Worm (Caenorhabditis elegans) whole organism, L4 larva: Measurements from ENCODE around the gene ztf-1.
A peak's percentile ranks its signal among the peaks of the same experiment; 100 is the strongest.

Experiments used
- D1046.2 ChIP-seq: fragments of 200-800 bp; sonication (Bioruptor generic); IDR thresholded peaks from 2 replicates; pipeline ENCODE4 v1.3.6; 2022; ENCODE audit warnings: missing genetic modification characterization, missing compliant biosample characterization
- F26F4.8 ChIP-seq: fragments of 200-800 bp; sonication (Bioruptor generic); conservative IDR thresholded peaks from 2 replicates; pipeline ENCODE4 v1.3.6; 2022; ENCODE audit warnings: missing genetic modification characterization, missing compliant biosample characterization
- F37D6.2 ChIP-seq: sonication (generic microtip); optimal IDR thresholded peaks from 2 replicates; lab custom pipeline; 2016; ENCODE audit warnings: mild to moderate bottlenecking, missing genetic modification characterization, missing compliant biosample characterization
- R02D3.7 ChIP-seq: fragments of 150-350 bp; sonication (generic microtip); optimal IDR thresholded peaks from 3 replicates; lab custom pipeline; 2014; ENCODE audit warnings: missing biosample characterization, missing genetic modification characterization
- T20F7.1 ChIP-seq: fragments of 200-800 bp; sonication (Bioruptor generic); optimal IDR thresholded peaks from 2 replicates; lab custom pipeline; 2018; ENCODE audit warnings: mild to moderate bottlenecking, missing genetic modification characterization, missing compliant biosample characterization
- T26A8.4 ChIP-seq: fragments of 200-800 bp; sonication (Bioruptor generic); IDR thresholded peaks from 2 replicates; pipeline ENCODE4 v1.3.6; 2022; ENCODE audit warnings: missing genetic modification characterization, missing compliant biosample characterization
- Y105C5A.15 ChIP-seq: fragments of 200-800 bp; sonication (Bioruptor generic); IDR thresholded peaks from 2 replicates; pipeline ENCODE4 v1.3.6; 2022; ENCODE audit warnings: missing genetic modification characterization, missing compliant biosample characterization
- Y48G9A.11 ChIP-seq: fragments of 200-800 bp; sonication (Bioruptor generic); IDR thresholded peaks from 2 replicates; pipeline ENCODE4 v1.3.6; 2022; ENCODE audit warnings: missing genetic modification reagents, missing genetic modification characterization, missing compliant biosample characterization
- Y5F2A.4 ChIP-seq: fragments of 200-800 bp; sonication (Bioruptor generic); optimal IDR thresholded peaks from 2 replicates; lab custom pipeline; 2018; ENCODE audit warnings: mild to moderate bottlenecking, missing genetic modification characterization, missing compliant biosample characterization
- ZK546.5 ChIP-seq, 2 experiments: sonication (generic microtip); optimal IDR thresholded peaks; 2 replicates each; lab custom pipeline; 2017; ENCODE audit warnings: missing biosample characterization in 2 of 2, missing genetic modification characterization in 2 of 2
- aha-1 ChIP-seq: fragments of 150-350 bp; peaks from one replicate; lab custom pipeline; 2014; ENCODE audit warnings: missing biosample characterization, missing genetic modification characterization
- aly-2 ChIP-seq: sonication (generic microtip); optimal IDR thresholded peaks from 2 replicates; lab custom pipeline; 2018; ENCODE audit warnings: missing biosample characterization, missing genetic modification characterization
- ceh-28 ChIP-seq: fragments of 150-350 bp; optimal IDR thresholded peaks from 2 replicates; lab custom pipeline; 2014; ENCODE audit warnings: missing biosample characterization, missing genetic modification reagents, missing genetic modification characterization
- ceh-32 ChIP-seq: sonication (generic microtip); optimal IDR thresholded peaks from 2 replicates; lab custom pipeline; 2016; ENCODE audit warnings: mild to moderate bottlenecking, missing genetic modification characterization, missing compliant biosample characterization; ENCODE audit not compliant: poor library complexity
- ctbp-1 ChIP-seq: fragments of 200-800 bp; sonication (Bioruptor generic); IDR thresholded peaks from 2 replicates; pipeline ENCODE4 v1.3.6; 2022; ENCODE audit warnings: missing genetic modification reagents, missing genetic modification characterization, missing compliant biosample characterization
- dmd-8 ChIP-seq: fragments of 200-800 bp; sonication (Bioruptor generic); IDR thresholded peaks from 2 replicates; pipeline ENCODE4 v1.3.6; 2022; ENCODE audit warnings: missing genetic modification characterization, missing compliant biosample characterization
- dmd-9 ChIP-seq: fragments of 200-800 bp; sonication (Bioruptor generic); IDR thresholded peaks from 2 replicates; pipeline ENCODE4 v1.3.6; 2022; ENCODE audit warnings: missing genetic modification reagents, missing genetic modification characterization, missing compliant biosample characterization
- egl-43 ChIP-seq: fragments of 200-800 bp; sonication (Bioruptor generic); IDR thresholded peaks from 2 replicates; pipeline ENCODE4 v1.3.6; 2022; ENCODE audit warnings: missing genetic modification reagents, missing genetic modification characterization, missing compliant biosample characterization
- fos-1 ChIP-seq: fragments of 150-350 bp; optimal IDR thresholded peaks from 2 replicates; lab custom pipeline; 2014; ENCODE audit warnings: missing biosample characterization, missing genetic modification characterization
- hif-1 ChIP-seq, 2 experiments: sonication (generic microtip); optimal IDR thresholded peaks; 2 replicates each; lab custom pipeline; 2016 to 2017; ENCODE audit warnings: missing compliant biosample characterization in 2 of 2, missing genetic modification characterization in 2 of 2, missing genetic modification reagents in 2 of 2, missing genotype in 2 of 2, mild to moderate bottlenecking in 1 of 2
- hlh-30 ChIP-seq: sonication (generic microtip); optimal IDR thresholded peaks from 2 replicates; lab custom pipeline; 2017; ENCODE audit warnings: antibody characterized with exemption, mild to moderate bottlenecking, missing genetic modification characterization, missing compliant biosample characterization; ENCODE audit not compliant: insufficient read depth
- hmg-1.1 ChIP-seq: fragments of 200-800 bp; sonication (Bioruptor generic); IDR thresholded peaks from 2 replicates; pipeline ENCODE4 v1.3.6; 2022; ENCODE audit warnings: missing genetic modification reagents, missing genetic modification characterization, missing compliant biosample characterization
- lim-7 ChIP-seq: fragments of 200-800 bp; sonication (Bioruptor generic); IDR thresholded peaks from 2 replicates; pipeline ENCODE4 v1.3.6; 2022; ENCODE audit warnings: missing genetic modification characterization, missing compliant biosample characterization
- lin-1 ChIP-seq: fragments of 200-800 bp; sonication (Bioruptor generic); IDR thresholded peaks from 2 replicates; pipeline ENCODE4 v1.3.6; 2022; ENCODE audit warnings: missing genetic modification reagents, missing genetic modification characterization, missing compliant biosample characterization
- lin-13 ChIP-seq: fragments of 150-350 bp; optimal IDR thresholded peaks from 2 replicates; lab custom pipeline; 2014; ENCODE audit warnings: missing biosample characterization, missing genetic modification reagents, missing genetic modification characterization
- lin-15B ChIP-seq: fragments of 150-350 bp; sonication (generic microtip); optimal IDR thresholded peaks from 3 replicates; lab custom pipeline; 2014; ENCODE audit warnings: missing biosample characterization, missing genetic modification characterization
- lin-29 ChIP-seq: fragments of 200-800 bp; sonication (Bioruptor generic); IDR thresholded peaks from 2 replicates; pipeline ENCODE4 v1.3.6; 2022; ENCODE audit warnings: missing genetic modification reagents, missing genetic modification characterization, missing compliant biosample characterization
- lin-38 ChIP-seq: fragments of 200-800 bp; sonication (Bioruptor generic); IDR thresholded peaks from 2 replicates; pipeline ENCODE4 v1.3.6; 2022; ENCODE audit warnings: missing genetic modification reagents, missing genetic modification characterization, missing compliant biosample characterization
- lin-39 ChIP-seq: fragments of 150-350 bp; optimal IDR thresholded peaks from 2 replicates; lab custom pipeline; 2014; ENCODE audit warnings: missing biosample characterization, missing genetic modification reagents, missing genetic modification characterization
- lsy-2 ChIP-seq, 2 experiments: fragments of 150-350 bp in 1 of 2; sonication (generic microtip) in 1 of 2; optimal IDR thresholded peaks; 2 replicates each; lab custom pipeline; 2014 to 2017; ENCODE audit warnings: missing biosample characterization in 2 of 2, missing genetic modification characterization in 2 of 2
- madf-9 ChIP-seq: fragments of 200-800 bp; sonication (Bioruptor generic); conservative IDR thresholded peaks from 2 replicates; pipeline ENCODE4 v1.3.6; 2022; ENCODE audit warnings: missing genetic modification reagents, missing genetic modification characterization, missing compliant biosample characterization
- mdt-29 ChIP-seq: fragments of 200-800 bp; sonication (Bioruptor generic); IDR thresholded peaks from 2 replicates; pipeline ENCODE4 v1.3.6; 2022; ENCODE audit warnings: missing genetic modification reagents, missing genetic modification characterization, missing compliant biosample characterization
- mes-2 ChIP-seq: sonication (generic microtip); optimal IDR thresholded peaks from 2 replicates; lab custom pipeline; 2016; ENCODE audit warnings: missing genotype, mild to moderate bottlenecking, missing genetic modification characterization, missing compliant biosample characterization; ENCODE audit not compliant: poor library complexity, severe bottlenecking
- nhr-102 ChIP-seq: sonication (generic microtip); optimal IDR thresholded peaks from 2 replicates; lab custom pipeline; 2016; ENCODE audit warnings: mild to moderate bottlenecking, missing genetic modification characterization, moderate library complexity, missing compliant biosample characterization
- nhr-111 ChIP-seq: fragments of 200-800 bp; sonication (Bioruptor generic); optimal IDR thresholded peaks from 2 replicates; lab custom pipeline; 2018; ENCODE audit warnings: mild to moderate bottlenecking, missing genetic modification characterization, missing compliant biosample characterization
- nhr-28 ChIP-seq: fragments of 150-350 bp; optimal IDR thresholded peaks from 2 replicates; lab custom pipeline; 2014; ENCODE audit warnings: missing biosample characterization, missing genetic modification characterization
- nhr-41 ChIP-seq: fragments of 200-800 bp; sonication (Bioruptor generic); IDR thresholded peaks from 2 replicates; pipeline ENCODE4 v1.3.6; 2022; ENCODE audit warnings: missing genetic modification reagents, missing genetic modification characterization, missing compliant biosample characterization
- nhr-42 ChIP-seq: fragments of 200-800 bp; sonication (Bioruptor generic); IDR thresholded peaks from 2 replicates; pipeline ENCODE4 v1.3.6; 2022; ENCODE audit warnings: missing genetic modification characterization, missing compliant biosample characterization
- nhr-48 ChIP-seq: sonication (generic microtip); optimal IDR thresholded peaks from 2 replicates; lab custom pipeline; 2016; ENCODE audit warnings: mild to moderate bottlenecking, missing genetic modification characterization, missing compliant biosample characterization
- nhr-6 ChIP-seq: fragments of 150-350 bp; optimal IDR thresholded peaks from 2 replicates; lab custom pipeline; 2014; ENCODE audit warnings: missing biosample characterization, missing genetic modification characterization
- php-3 ChIP-seq: fragments of 200-800 bp; sonication (Bioruptor generic); IDR thresholded peaks from 2 replicates; pipeline ENCODE4 v1.3.6; 2022; ENCODE audit warnings: missing genetic modification reagents, missing genetic modification characterization, missing compliant biosample characterization
- saeg-2 ChIP-seq: fragments of 200-800 bp; sonication (Bioruptor generic); IDR thresholded peaks from 2 replicates; pipeline ENCODE4 v1.3.6; 2022; ENCODE audit warnings: missing genetic modification reagents, missing genetic modification characterization, missing compliant biosample characterization
- set-16 ChIP-seq: fragments of 200-800 bp; sonication (Bioruptor generic); IDR thresholded peaks from 2 replicates; pipeline ENCODE4 v1.3.6; 2022; ENCODE audit warnings: missing genetic modification reagents, missing genetic modification characterization, missing compliant biosample characterization
- skn-1 ChIP-seq: fragments of 150-350 bp; optimal IDR thresholded peaks from 2 replicates; lab custom pipeline; 2014; ENCODE audit warnings: missing biosample characterization, missing genetic modification characterization
- spr-1 ChIP-seq: sonication (generic microtip); optimal IDR thresholded peaks from 2 replicates; lab custom pipeline; 2016; ENCODE audit warnings: mild to moderate bottlenecking, missing genetic modification characterization, missing compliant biosample characterization
- tra-1 ChIP-seq: fragments of 200-800 bp; sonication (Bioruptor generic); IDR thresholded peaks from 2 replicates; pipeline ENCODE4 v1.3.6; 2022; ENCODE audit warnings: missing genetic modification reagents, missing genetic modification characterization, missing compliant biosample characterization
- unc-130 ChIP-seq: sonication (generic microtip); optimal IDR thresholded peaks from 2 replicates; lab custom pipeline; 2016; ENCODE audit warnings: missing genetic modification reagents, missing genetic modification characterization, missing compliant biosample characterization
- unc-39 ChIP-seq: sonication (generic microtip); optimal IDR thresholded peaks from 2 replicates; lab custom pipeline; 2017; ENCODE audit warnings: missing biosample characterization, missing genetic modification characterization
- unc-62 ChIP-seq, 3 experiments: fragments of 150-350 bp in 1 of 3; sonication (generic microtip); optimal IDR thresholded peaks in 2 of 3; peaks in 1 of 3; 1 replicate in 1 of 3; 2 replicates in 2 of 3; lab custom pipeline; 2014 to 2017; ENCODE audit warnings: missing biosample characterization in 3 of 3, missing genetic modification characterization in 3 of 3, missing genetic modification reagents in 3 of 3, missing genotype in 1 of 3
- vab-7 ChIP-seq: fragments of 200-800 bp; sonication (Bioruptor generic); IDR thresholded peaks from 2 replicates; pipeline ENCODE4 v1.3.6; 2022; ENCODE audit warnings: missing genetic modification reagents, missing genetic modification characterization, missing compliant biosample characterization
- zip-11 ChIP-seq: fragments of 200-800 bp; sonication (Bioruptor generic); IDR thresholded peaks from 2 replicates; pipeline ENCODE4 v1.3.6; 2022; ENCODE audit warnings: missing genetic modification characterization, missing compliant biosample characterization
- zip-2 ChIP-seq: fragments of 150-350 bp; optimal IDR thresholded peaks from 2 replicates; lab custom pipeline; 2014; ENCODE audit warnings: missing biosample characterization, missing genetic modification characterization

Gene ztf-1

ce11 chrIII:8782744-8783143 lies 9.4 kb downstream of the ztf-1 start:
- TF ChIP-seq lsy-2 (tag; optimal IDR thresholded peaks at IDR 0.05; lab: Kevin White, UChicago) = peak in 1 of 2 experiments; percentile 47
- peak; percentile 91 for TF ChIP-seq hlh-30 (tag; lab: Kevin White, UChicago)
- TF ChIP-seq madf-9 (GFP tag; lab: Robert Waterston, UW) = no peak
- no peak for TF ChIP-seq skn-1 (tag; lab: Kevin White, UChicago)
- TF ChIP-seq R02D3.7 = no peak
- no peak for TF ChIP-seq dmd-9 (GFP tag; lab: Robert Waterston, UW)
- TF ChIP-seq ceh-32 (tag; lab: Kevin White, UChicago) = no peak
- 0 out of 2 replicates have a peak, but pooled peaks have one; percentile 52 for TF ChIP-seq tra-1 (GFP tag; lab: Robert Waterston, UW)
- no peak for TF ChIP-seq ctbp-1
- no peak for TF ChIP-seq Y105C5A.15 (GFP tag; lab: Robert Waterston, UW)
- TF ChIP-seq nhr-111 (GFP tag; lab: Kevin White, UChicago) = no peak
- TF ChIP-seq zip-11 (GFP tag; lab: Robert Waterston, UW) = no peak
- TF ChIP-seq nhr-41 (GFP tag; lab: Robert Waterston, UW) = no peak
- no peak for TF ChIP-seq nhr-102 (tag; lab: Kevin White, UChicago)
- no peak for TF ChIP-seq spr-1 (tag; lab: Kevin White, UChicago)
- TF ChIP-seq hif-1 (tag; optimal IDR thresholded peaks at IDR 0.05; lab: Kevin White, UChicago) = peak in 1 of 2 experiments; percentile 38
- no peak for TF ChIP-seq F37D6.2 (tag; lab: Kevin White, UChicago)
- no peak for TF ChIP-seq Y48G9A.11 (GFP tag; lab: Robert Waterston, UW)
- no peak for TF ChIP-seq ZK546.5 (tag; optimal IDR thresholded peaks at IDR 0.05; lab: Kevin White, UChicago)
- no peak for TF ChIP-seq D1046.2
- TF ChIP-seq set-16 (GFP tag; lab: Robert Waterston, UW) = no peak
- no peak for TF ChIP-seq dmd-8 (GFP tag; lab: Robert Waterston, UW)
- no peak for TF ChIP-seq lin-1 (GFP tag; lab: Robert Waterston, UW)
- TF ChIP-seq lin-15B (tag; lab: Kevin White, UChicago) = no peak
- TF ChIP-seq hmg-1.1 (GFP tag; lab: Robert Waterston, UW) = no peak
- TF ChIP-seq unc-62 (GFP tag; optimal IDR thresholded peaks at IDR 0.05 in 1 of 2; lab: Kevin White, UChicago) = no peak
- TF ChIP-seq unc-62 (tag; optimal IDR thresholded peaks at IDR 0.05; lab: Kevin White, UChicago) = no peak
- no peak for TF ChIP-seq lin-13 (GFP tag; lab: Kevin White, UChicago)
- TF ChIP-seq unc-130 (GFP tag; lab: Kevin White, UChicago) = no peak
- no peak for TF ChIP-seq mdt-29 (GFP tag; lab: Robert Waterston, UW)
- TF ChIP-seq nhr-6 (tag; lab: Kevin White, UChicago) = no peak
- TF ChIP-seq saeg-2 = no peak
- TF ChIP-seq vab-7 (GFP tag; lab: Robert Waterston, UW) = no peak
- no peak for TF ChIP-seq lin-39
- TF ChIP-seq lim-7 (GFP tag; lab: Robert Waterston, UW) = no peak
- no peak for TF ChIP-seq lin-38 (GFP tag; lab: Robert Waterston, UW)
- TF ChIP-seq Y5F2A.4 (GFP tag; lab: Kevin White, UChicago) = no peak
- TF ChIP-seq F26F4.8 = no peak
- TF ChIP-seq T26A8.4 (GFP tag; lab: Robert Waterston, UW) = no peak
- no peak for TF ChIP-seq egl-43
- peak; percentile 58 for TF ChIP-seq nhr-48 (tag; lab: Kevin White, UChicago)
- TF ChIP-seq php-3 = peak; percentile 87
- TF ChIP-seq aha-1 (tag; lab: Kevin White, UChicago) = no peak
- TF ChIP-seq ceh-28 (tag; lab: Kevin White, UChicago) = no peak
- TF ChIP-seq nhr-28 (tag; lab: Kevin White, UChicago) = peak; percentile 78
- TF ChIP-seq mes-2 (tag; lab: Kevin White, UChicago) = no peak
- no peak for TF ChIP-seq nhr-42 (GFP tag; lab: Robert Waterston, UW)
- no peak for TF ChIP-seq lin-29 (GFP tag; lab: Robert Waterston, UW)
- TF ChIP-seq T20F7.1 = peak; percentile 57
- TF ChIP-seq fos-1 (tag; lab: Kevin White, UChicago) = no peak
- no peak for TF ChIP-seq unc-39
- TF ChIP-seq zip-2 (tag; lab: Kevin White, UChicago) = no peak
- no peak for TF ChIP-seq aly-2 (tag; lab: Kevin White, UChicago)
